Worm (Caenorhabditis elegans): Measurements from ENCODE around the gene ZK1240.5.

Gene ZK1240.5

DNA sequence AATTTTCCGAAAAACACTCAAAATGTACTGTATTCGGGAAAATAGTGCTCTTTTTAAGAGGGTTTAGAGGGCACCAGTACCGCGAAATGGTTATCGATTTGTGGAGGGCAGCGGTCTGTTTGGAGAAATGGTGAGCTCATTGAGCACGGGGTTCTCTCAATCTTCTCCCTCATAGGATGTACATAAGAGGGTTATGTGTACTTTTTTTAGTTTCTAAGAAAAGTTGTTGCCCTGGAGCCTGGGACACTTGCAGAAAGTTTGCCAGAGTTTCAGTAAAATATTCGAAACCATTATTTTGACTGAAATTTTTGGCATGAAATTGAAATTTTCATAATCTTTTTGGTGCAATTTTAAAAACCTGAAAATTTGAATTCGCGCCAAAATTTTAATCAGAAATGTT is 34.8 kb upstream of the ZK1240.5 start, which contains the start of gene F43C11.10:
F43C11.10 (minus strand) TSS at position 101 of the 400 bp plus-strand sequence.
- TF ChIP-seq tbx-37 (GFP tag; conservative IDR thresholded peaks at IDR 0.05) = no peak
- TF ChIP-seq hmbx-1 (tag; optimal IDR thresholded peaks at IDR 0.05) = no peak
- TF ChIP-seq ceh-13 (GFP tag; optimal IDR thresholded peaks at IDR 0.05) = no peak
- no peak for TF ChIP-seq hmg-4 (GFP tag; optimal IDR thresholded peaks at IDR 0.05)
- no peak for TF ChIP-seq ama-1 (optimal IDR thresholded peaks at IDR 0.05)
- no peak for TF ChIP-seq sea-1 (GFP tag; conservative IDR thresholded peaks at IDR 0.05)
- TF ChIP-seq tra-4 (tag; optimal IDR thresholded peaks at IDR 0.05) = no peak
- no peak for TF ChIP-seq pes-1 (GFP tag; IDR thresholded peaks at IDR 0.05)
- TF ChIP-seq flt-1 (GFP tag; IDR thresholded peaks at IDR 0.05) = no peak
- TF ChIP-seq hnd-1 (tag; optimal IDR thresholded peaks at IDR 0.05) = no peak
- no peak for TF ChIP-seq scrt-1 (GFP tag; IDR thresholded peaks at IDR 0.05)
- TF ChIP-seq F13C5.2 (tag; optimal IDR thresholded peaks at IDR 0.05) = no peak
- TF ChIP-seq B0310.2 (tag; optimal IDR thresholded peaks at IDR 0.05) = no peak
- no peak for TF ChIP-seq tbx-11 (GFP tag; IDR thresholded peaks at IDR 0.05)

DNA sequence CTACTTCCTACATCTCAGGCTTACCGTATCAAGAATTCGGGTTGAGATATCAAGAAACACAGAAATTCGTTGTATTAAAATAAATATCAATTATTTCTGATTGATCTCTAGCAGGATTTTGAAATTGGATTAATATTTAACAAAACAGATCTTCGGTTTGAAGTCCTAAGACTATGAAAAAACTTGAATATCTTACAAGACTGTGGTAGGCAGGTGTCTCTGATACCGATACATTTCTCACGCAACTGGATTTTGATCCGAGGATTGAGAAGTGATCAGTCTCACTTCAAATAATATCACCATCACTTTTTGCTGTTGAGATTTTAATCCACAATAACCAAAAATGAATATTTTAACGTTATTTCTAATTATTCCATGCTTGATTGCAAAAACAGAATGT is 28.9 kb upstream of the ZK1240.5 start, which contains the start of gene F43C11.4:
F43C11.4 (plus strand) TSS at position 301 of the 400 bp plus-strand sequence.
- no peak for TF ChIP-seq ceh-36 (tag; optimal IDR thresholded peaks at IDR 0.05)
- TF ChIP-seq F13C5.2 (tag; optimal IDR thresholded peaks at IDR 0.05) = no peak
- no peak for TF ChIP-seq scrt-1 (GFP tag; IDR thresholded peaks at IDR 0.05)
- no peak for TF ChIP-seq ama-1 (optimal IDR thresholded peaks at IDR 0.05)
- TF ChIP-seq hmg-4 (GFP tag; optimal IDR thresholded peaks at IDR 0.05) = no peak
- TF ChIP-seq pes-1 (GFP tag; IDR thresholded peaks at IDR 0.05) = no peak

DNA sequence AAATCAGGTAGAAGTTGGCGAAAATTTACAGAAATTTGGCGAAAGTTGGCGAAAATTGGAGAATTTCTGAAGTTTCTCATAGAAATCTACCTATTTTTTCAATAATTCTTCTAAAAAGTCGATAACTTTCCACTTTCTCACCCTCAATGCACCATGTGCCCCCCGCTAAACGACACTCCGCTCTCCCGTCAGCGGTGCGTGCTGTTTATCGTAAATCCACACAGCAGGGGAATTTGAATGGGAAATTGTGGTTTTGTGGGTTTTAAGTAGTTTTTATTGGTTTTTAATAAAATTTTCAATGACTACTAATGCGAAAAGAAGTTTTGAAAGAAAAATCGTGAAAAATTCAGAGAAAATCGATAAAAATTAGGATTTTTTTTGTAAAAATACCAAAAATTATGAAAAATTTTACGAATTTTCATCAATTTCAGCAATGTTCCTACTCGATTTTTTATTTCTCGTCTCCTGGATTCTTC is 24.3 kb upstream of the ZK1240.5 start, which contains the start of gene F43C11.6:
F43C11.6 (plus strand) TSS at position 426 of the 476 bp plus-strand sequence.
- TF ChIP-seq ceh-36 (tag; optimal IDR thresholded peaks at IDR 0.05) (no peak), hmg-4 (GFP tag; optimal IDR thresholded peaks at IDR 0.05) (no peak), ceh-13 (GFP tag; optimal IDR thresholded peaks at IDR 0.05) (no peak), pes-1 (GFP tag; IDR thresholded peaks at IDR 0.05) (no peak), sea-1 (GFP tag; conservative IDR thresholded peaks at IDR 0.05) (no peak), F13C5.2 (tag; optimal IDR thresholded peaks at IDR 0.05) (no peak), ama-1 (optimal IDR thresholded peaks at IDR 0.05) (no peak), hmbx-1 (tag; optimal IDR thresholded peaks at IDR 0.05) (no peak), ets-7 (tag; optimal IDR thresholded peaks at IDR 0.05) (no peak), B0310.2 (tag; optimal IDR thresholded peaks at IDR 0.05) (no peak), hnd-1 (tag; optimal IDR thresholded peaks at IDR 0.05) (no peak), aly-1 (tag; optimal IDR thresholded peaks at IDR 0.05) (no peak)

DNA sequence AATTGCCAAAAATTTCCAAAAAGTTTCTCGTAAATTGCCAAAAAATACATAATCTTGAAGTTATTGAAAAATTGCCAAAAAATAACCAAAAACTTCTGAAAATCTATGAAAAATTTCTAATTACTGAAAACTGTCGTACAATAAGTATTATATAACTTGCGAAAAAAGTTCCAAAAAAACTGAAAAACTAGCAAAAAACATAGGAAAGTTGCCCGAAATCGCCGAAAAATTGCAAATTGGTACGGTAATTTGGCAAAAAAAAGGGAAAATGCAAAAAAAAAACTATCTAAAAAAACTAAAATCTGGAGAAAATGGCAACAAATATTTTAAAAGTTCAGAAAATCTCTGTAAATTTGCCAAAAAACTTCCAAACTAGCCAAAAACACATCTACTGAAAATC is 23.8 kb upstream of the ZK1240.5 start, which contains the start of gene enri-1:
enri-1 (minus strand) TSS at position 101 of the 400 bp plus-strand sequence.
- no peak for TF ChIP-seq ets-7 (tag; optimal IDR thresholded peaks at IDR 0.05)
- no peak for TF ChIP-seq hmg-4 (GFP tag; optimal IDR thresholded peaks at IDR 0.05)
- TF ChIP-seq pes-1 (GFP tag; IDR thresholded peaks at IDR 0.05) = no peak
- no peak for TF ChIP-seq flt-1 (GFP tag; IDR thresholded peaks at IDR 0.05)
- TF ChIP-seq scrt-1 (GFP tag; IDR thresholded peaks at IDR 0.05) = no peak
- TF ChIP-seq hmbx-1 (tag; optimal IDR thresholded peaks at IDR 0.05) = no peak
- TF ChIP-seq sea-1 (GFP tag; conservative IDR thresholded peaks at IDR 0.05) = no peak

DNA sequence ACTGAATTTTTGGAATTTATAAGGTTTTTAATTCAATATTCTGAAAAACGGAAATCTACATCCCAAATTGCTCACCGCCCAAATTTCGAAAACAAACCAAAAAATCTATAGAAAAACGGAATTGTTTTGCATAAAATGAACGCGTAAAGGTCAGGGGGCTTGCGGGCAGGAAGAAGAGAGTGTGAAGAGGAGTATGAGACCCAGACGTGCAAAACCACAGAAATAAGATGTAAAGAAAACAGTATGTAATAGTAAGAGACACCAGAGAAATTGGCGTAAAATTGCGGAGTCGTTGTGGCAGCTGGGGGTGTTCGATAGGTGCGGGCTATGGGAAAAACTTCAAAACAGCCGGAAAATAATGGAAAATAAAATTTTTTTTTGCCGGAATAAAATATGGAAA is 23.2 kb upstream of the ZK1240.5 start:
- TF ChIP-seq hmbx-1 (tag; optimal IDR thresholded peaks at IDR 0.05) (no peak), ama-1 (optimal IDR thresholded peaks at IDR 0.05) (no peak), F13C5.2 (tag; optimal IDR thresholded peaks at IDR 0.05) (peak; percentile 15)

DNA sequence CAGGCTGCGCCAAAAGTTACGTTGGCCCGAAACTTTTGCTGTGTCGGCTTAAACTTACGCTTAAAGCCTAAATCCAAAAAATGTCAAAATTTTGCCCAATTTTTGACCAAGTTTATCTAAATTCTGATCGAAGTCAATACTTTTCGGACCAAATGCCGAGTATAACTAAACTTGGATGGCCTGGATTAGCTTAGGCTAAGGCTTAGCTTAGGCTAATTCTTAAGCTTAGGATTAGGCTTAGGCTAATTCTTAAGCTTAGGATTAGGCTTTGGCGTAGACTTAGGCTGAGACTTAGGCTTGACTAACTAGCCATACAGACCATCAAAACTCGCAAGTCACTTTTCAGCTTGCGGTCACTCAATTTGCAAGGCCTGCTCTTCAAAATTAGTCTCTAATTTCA is 18.4 kb upstream of the ZK1240.5 start:
- TF ChIP-seq scrt-1 (GFP tag; IDR thresholded peaks at IDR 0.05) = no peak
- TF ChIP-seq flt-1 (GFP tag; IDR thresholded peaks at IDR 0.05) = no peak
- TF ChIP-seq F13C5.2 (tag; optimal IDR thresholded peaks at IDR 0.05) = no peak
- TF ChIP-seq tbx-11 (GFP tag; IDR thresholded peaks at IDR 0.05) = no peak
- TF ChIP-seq tra-4 (tag; optimal IDR thresholded peaks at IDR 0.05) = no peak
- no peak for TF ChIP-seq aly-1 (tag; optimal IDR thresholded peaks at IDR 0.05)
- peak; percentile 71 for TF ChIP-seq ceh-36 (tag; optimal IDR thresholded peaks at IDR 0.05)
- TF ChIP-seq ama-1 (optimal IDR thresholded peaks at IDR 0.05) = no peak

DNA sequence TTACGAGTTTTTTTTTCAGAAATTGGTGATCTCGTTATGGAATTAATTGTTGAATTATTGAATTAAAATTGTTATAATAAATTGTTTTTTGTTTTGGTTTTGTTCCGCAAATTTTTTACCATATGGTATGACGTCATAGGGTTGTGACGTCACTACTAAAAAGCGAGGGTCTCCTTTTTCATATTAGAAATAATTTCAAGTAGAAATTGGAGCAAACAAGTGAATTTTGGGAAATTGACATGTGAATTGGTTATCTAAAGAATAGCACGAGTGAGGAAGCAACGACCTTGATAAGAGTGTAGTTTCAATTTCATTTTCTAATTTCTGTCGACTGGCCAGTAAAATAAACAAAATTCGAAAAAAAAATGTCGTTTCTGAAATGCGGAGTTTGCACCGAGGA is 17.8 kb upstream of the ZK1240.5 start, which contains the start of gene F43C11.7:
F43C11.7 (plus strand) TSS at position 326 of the 400 bp plus-strand sequence.
- TF ChIP-seq F13C5.2 (tag; optimal IDR thresholded peaks at IDR 0.05) (no peak), hmg-4 (GFP tag; optimal IDR thresholded peaks at IDR 0.05) (no peak), sea-1 (GFP tag; conservative IDR thresholded peaks at IDR 0.05) (no peak), scrt-1 (GFP tag; IDR thresholded peaks at IDR 0.05) (no peak), tbx-37 (GFP tag; conservative IDR thresholded peaks at IDR 0.05) (no peak), ama-1 (optimal IDR thresholded peaks at IDR 0.05) (no peak), pes-1 (GFP tag; IDR thresholded peaks at IDR 0.05) (no peak), flt-1 (GFP tag; IDR thresholded peaks at IDR 0.05) (no peak)

DNA sequence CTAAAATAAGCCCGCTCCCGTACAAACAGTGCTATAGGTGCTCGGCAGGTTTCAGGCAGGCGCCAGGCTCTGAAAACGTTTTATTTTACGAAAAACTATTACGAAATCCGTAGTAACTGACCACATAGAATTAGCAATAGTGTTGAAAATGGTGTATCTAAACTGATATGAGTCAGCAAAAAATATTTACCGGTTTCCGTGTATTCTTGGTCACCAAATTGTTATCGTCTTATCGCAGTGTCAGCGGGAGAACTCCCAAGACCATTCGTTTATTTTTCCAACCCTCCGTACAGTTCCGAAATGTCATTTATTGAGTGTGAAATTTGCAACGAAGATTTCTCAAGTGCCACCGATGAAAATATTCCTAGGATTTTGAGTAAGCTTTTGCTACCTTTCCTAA is 14.5 kb upstream of the ZK1240.5 start, which contains the start of gene F43C11.8:
F43C11.8 (plus strand) TSS at position 301 of the 400 bp plus-strand sequence.
- TF ChIP-seq hmg-4 (GFP tag; optimal IDR thresholded peaks at IDR 0.05) = no peak
- no peak for TF ChIP-seq tbx-11 (GFP tag; IDR thresholded peaks at IDR 0.05)
- no peak for TF ChIP-seq ceh-36 (tag; optimal IDR thresholded peaks at IDR 0.05)
- no peak for TF ChIP-seq hmbx-1 (tag; optimal IDR thresholded peaks at IDR 0.05)
- no peak for TF ChIP-seq pes-1 (GFP tag; IDR thresholded peaks at IDR 0.05)
- no peak for TF ChIP-seq ama-1 (optimal IDR thresholded peaks at IDR 0.05)
